Fruit fly (Drosophila melanogaster) whole organism, prepupa: ENCODE results near the gene CG13760.

Source experiments
- CG10669 ChIP-seq: fragments of 200-800 bp; sonication (Bioruptor generic); optimal IDR thresholded peaks from 3 replicates; lab custom pipeline; 2018; ENCODE audit warnings: missing biosample characterization, mild to moderate bottlenecking, missing genetic modification characterization, moderate library complexity
- CG11762 ChIP-seq: fragments of 200-800 bp; sonication (Bioruptor generic); optimal IDR thresholded peaks from 3 replicates; lab custom pipeline; 2016; ENCODE audit warnings: missing biosample characterization, missing genetic modification characterization; ENCODE audit not compliant: insufficient read depth
- CG1621 ChIP-seq: fragments of 200-800 bp; sonication (Bioruptor generic); optimal IDR thresholded peaks from 3 replicates; lab custom pipeline; 2018; ENCODE audit warnings: missing biosample characterization, mild to moderate bottlenecking, missing genetic modification characterization
- CG16779 ChIP-seq: fragments of 200-800 bp; sonication (Bioruptor generic); optimal IDR thresholded peaks from 3 replicates; lab custom pipeline; 2017; ENCODE audit warnings: missing biosample characterization, mild to moderate bottlenecking, missing genetic modification characterization
- CG3032 ChIP-seq: fragments of 200-800 bp; optimal IDR thresholded peaks from 2 replicates; lab custom pipeline; 2019; ENCODE audit warnings: missing biosample characterization, mild to moderate bottlenecking, missing genetic modification characterization, moderate library complexity
- CG32006 ChIP-seq: fragments of 200-800 bp; sonication (Bioruptor generic); optimal IDR thresholded peaks from 3 replicates; lab custom pipeline; 2017; ENCODE audit warnings: missing biosample characterization, mild to moderate bottlenecking, missing genetic modification characterization
- CG3919 ChIP-seq: fragments of 200-800 bp; sonication (Bioruptor generic); optimal IDR thresholded peaks from 3 replicates; lab custom pipeline; 2016; ENCODE audit warnings: missing biosample characterization, missing genetic modification characterization
- CG4318 ChIP-seq: fragments of 200-800 bp; sonication (Bioruptor generic); optimal IDR thresholded peaks from 3 replicates; lab custom pipeline; 2017; ENCODE audit warnings: missing biosample characterization, mild to moderate bottlenecking, missing genetic modification characterization
- CG6792 ChIP-seq: fragments of 200-800 bp; sonication (Bioruptor generic); optimal IDR thresholded peaks from 3 replicates; lab custom pipeline; 2016; ENCODE audit warnings: missing biosample characterization, missing genetic modification characterization
- CG6808 ChIP-seq: fragments of 200-800 bp; sonication (Bioruptor generic); optimal IDR thresholded peaks from 3 replicates; lab custom pipeline; 2017; ENCODE audit warnings: missing biosample characterization, missing genetic modification characterization, mild to moderate bottlenecking, moderate library complexity, missing genetic modification reagents
- CG6854 ChIP-seq: fragments of 200-800 bp; sonication (Bioruptor generic); optimal IDR thresholded peaks from 2 replicates; lab custom pipeline; 2017; ENCODE audit warnings: missing biosample characterization, mild to moderate bottlenecking, missing genetic modification characterization
- CG7368 ChIP-seq: fragments of 200-800 bp; sonication (Bioruptor generic); optimal IDR thresholded peaks from 3 replicates; lab custom pipeline; 2016; ENCODE audit warnings: missing biosample characterization, missing genetic modification characterization
- CG8119 ChIP-seq: fragments of 200-800 bp; sonication (Bioruptor generic); IDR thresholded peaks from 3 replicates; pipeline ENCODE4 v1.3.6; 2022; ENCODE audit warnings: missing biosample characterization, missing genetic modification characterization
- CG8319 ChIP-seq: fragments of 200-800 bp; sonication (Bioruptor generic); optimal IDR thresholded peaks from 3 replicates; lab custom pipeline; 2016; ENCODE audit warnings: missing biosample characterization, missing genetic modification characterization
- CG9139 ChIP-seq: fragments of 200-800 bp; sonication (Bioruptor generic); optimal IDR thresholded peaks from 3 replicates; lab custom pipeline; 2017; ENCODE audit warnings: missing biosample characterization, mild to moderate bottlenecking, missing genetic modification characterization
- Eip75B ChIP-seq: fragments of 200-800 bp; sonication (Bioruptor generic); optimal IDR thresholded peaks from 3 replicates; lab custom pipeline; 2016; ENCODE audit warnings: missing biosample characterization, missing genetic modification characterization
- Ets21C ChIP-seq: fragments of 200-800 bp; sonication (Bioruptor generic); optimal IDR thresholded peaks from 3 replicates; lab custom pipeline; 2016; ENCODE audit warnings: missing biosample characterization, missing genetic modification characterization
- Ets96B ChIP-seq: fragments of 200-800 bp; optimal IDR thresholded peaks from 2 replicates; lab custom pipeline; 2019; ENCODE audit warnings: missing biosample characterization, mild to moderate bottlenecking, missing genetic modification characterization, moderate library complexity
- Gug ChIP-seq: fragments of 200-800 bp; sonication (Bioruptor generic); IDR thresholded peaks from 2 replicates; pipeline ENCODE4 v1.3.6; 2022; ENCODE audit warnings: missing biosample characterization, missing genetic modification characterization
- Hr38 ChIP-seq: sonication (Bioruptor generic); optimal IDR thresholded peaks from 2 replicates; lab custom pipeline; 2016; ENCODE audit warnings: missing biosample characterization, missing genetic modification characterization
- Hr39 ChIP-seq: fragments of 200-800 bp; sonication (Bioruptor generic); optimal IDR thresholded peaks from 2 replicates; lab custom pipeline; 2016; ENCODE audit warnings: missing biosample characterization, missing genetic modification characterization
- Lpt ChIP-seq: fragments of 200-800 bp; sonication (Bioruptor generic); optimal IDR thresholded peaks from 3 replicates; lab custom pipeline; 2016; ENCODE audit warnings: missing biosample characterization, missing genetic modification characterization
- Smox ChIP-seq: fragments of 200-800 bp; sonication (Bioruptor generic); optimal IDR thresholded peaks from 3 replicates; lab custom pipeline; 2016; ENCODE audit warnings: missing biosample characterization, missing genetic modification characterization
- Sox14 ChIP-seq: fragments of 200-800 bp; sonication (Bioruptor generic); optimal IDR thresholded peaks from 3 replicates; lab custom pipeline; 2016; ENCODE audit warnings: missing biosample characterization, missing genetic modification characterization
- Sox15 ChIP-seq: fragments of 200-800 bp; sonication (Bioruptor generic); optimal IDR thresholded peaks from 3 replicates; lab custom pipeline; 2016; ENCODE audit warnings: missing biosample characterization, missing genetic modification characterization
- acj6 ChIP-seq: fragments of 200-800 bp; sonication (Bioruptor generic); optimal IDR thresholded peaks from 3 replicates; lab custom pipeline; 2016; ENCODE audit warnings: missing biosample characterization, missing genetic modification characterization
- cyc ChIP-seq: fragments of 200-800 bp; sonication (Bioruptor generic); optimal IDR thresholded peaks from 3 replicates; lab custom pipeline; 2016; ENCODE audit warnings: missing biosample characterization, missing genetic modification characterization
- dac ChIP-seq: fragments of 200-800 bp; sonication (Bioruptor generic); optimal IDR thresholded peaks from 2 replicates; lab custom pipeline; 2017; ENCODE audit warnings: missing biosample characterization, mild to moderate bottlenecking, missing genetic modification characterization
- esn ChIP-seq: fragments of 200-800 bp; sonication (Bioruptor generic); optimal IDR thresholded peaks from 2 replicates; lab custom pipeline; 2016; ENCODE audit warnings: missing biosample characterization, mild to moderate bottlenecking, missing genetic modification characterization, moderate library complexity
- fd59A ChIP-seq: fragments of 200-800 bp; sonication (Bioruptor generic); optimal IDR thresholded peaks from 2 replicates; lab custom pipeline; 2017; ENCODE audit warnings: missing biosample characterization, mild to moderate bottlenecking, missing genetic modification characterization, missing genetic modification reagents
- fd85E ChIP-seq: fragments of 200-800 bp; sonication (Bioruptor generic); optimal IDR thresholded peaks from 3 replicates; lab custom pipeline; 2016; ENCODE audit warnings: missing biosample characterization, missing genetic modification characterization
- fkh ChIP-seq: fragments of 200-800 bp; sonication (Bioruptor generic); optimal IDR thresholded peaks from 3 replicates; lab custom pipeline; 2017; ENCODE audit warnings: missing biosample characterization, mild to moderate bottlenecking, missing genetic modification characterization, moderate library complexity
- lz ChIP-seq: fragments of 200-800 bp; sonication (Bioruptor generic); optimal IDR thresholded peaks from 3 replicates; lab custom pipeline; 2016; ENCODE audit warnings: missing biosample characterization, missing genetic modification characterization
- net ChIP-seq: fragments of 200-800 bp; sonication (Bioruptor generic); optimal IDR thresholded peaks from 3 replicates; lab custom pipeline; 2016; ENCODE audit warnings: missing biosample characterization, missing genetic modification characterization
- pdm3 ChIP-seq: fragments of 200-800 bp; sonication (Bioruptor generic); optimal IDR thresholded peaks from 3 replicates; lab custom pipeline; 2016; ENCODE audit warnings: missing biosample characterization, missing genetic modification characterization
- salr ChIP-seq, 2 experiments: fragments of 200-800 bp; sonication (Bioruptor generic); optimal IDR thresholded peaks; 3 replicates each; lab custom pipeline; 2016 to 2018; ENCODE audit warnings: missing biosample characterization in 2 of 2, missing genetic modification characterization in 2 of 2, mild to moderate bottlenecking in 1 of 2
- spab ChIP-seq: fragments of 200-800 bp; sonication (Bioruptor generic); optimal IDR thresholded peaks from 2 replicates; lab custom pipeline; 2017; ENCODE audit warnings: missing biosample characterization, mild to moderate bottlenecking, missing genetic modification characterization, missing genetic modification reagents
- ss ChIP-seq, 2 experiments: fragments of 200-800 bp; sonication (Bioruptor generic); optimal IDR thresholded peaks; 2 replicates in 1 of 2; 3 replicates in 1 of 2; lab custom pipeline; 2017 to 2018; ENCODE audit warnings: mild to moderate bottlenecking in 2 of 2, missing biosample characterization in 2 of 2, missing genetic modification characterization in 2 of 2, moderate library complexity in 1 of 2
- svp ChIP-seq: fragments of 200-800 bp; sonication (Bioruptor generic); peaks from one replicate; lab custom pipeline; 2016; ENCODE audit warnings: missing biosample characterization, missing genetic modification characterization
- topi ChIP-seq: fragments of 200-800 bp; sonication (Bioruptor generic); optimal IDR thresholded peaks from 3 replicates; lab custom pipeline; 2016; ENCODE audit warnings: missing biosample characterization, missing genetic modification characterization

CG13760 gene

DNA sequence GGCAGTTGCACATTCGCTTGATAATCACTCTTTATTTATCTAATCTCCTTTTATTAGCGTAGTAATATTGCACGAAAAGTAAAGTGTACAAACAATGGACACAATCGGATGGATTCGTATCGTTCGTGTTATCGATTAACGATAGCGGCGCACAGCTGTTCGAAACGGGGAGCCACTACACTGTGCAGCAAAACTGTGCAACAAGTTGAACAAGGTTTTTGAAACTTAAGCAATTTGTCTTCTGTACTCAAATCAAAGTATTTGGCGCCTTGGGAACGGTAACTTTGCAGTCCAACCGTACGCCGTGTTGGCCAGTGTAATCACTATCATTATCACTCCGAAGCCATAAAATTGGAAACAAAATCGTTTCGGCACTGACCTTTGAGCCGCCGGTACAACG lies 34.2 kb upstream of the CG13760 start, which contains the start of the genes Tsp3A and Seipin (continued):
- TF ChIP-seq CG8319 (GFP tag; lab: Kevin White, UChicago) (peak; percentile 71), Eip75B (peak; percentile 82), CG3032 (tag; lab: Kevin White, UChicago) (peak; percentile 68), CG8119 (GFP tag; lab: Robert Waterston, UW) (peak; percentile 75; the same call in 2 of the 3 replicates), CG1621 (tag; lab: Kevin White, UChicago) (peak; percentile 82), ss (GFP tag; optimal IDR thresholded peaks at IDR 0.05; lab: Kevin White, UChicago) (peak; percentile 85 to 88), net (GFP tag; lab: Kevin White, UChicago) (peak; percentile 88), topi (GFP tag; lab: Kevin White, UChicago) (peak; percentile 88), CG11762 (GFP tag; lab: Kevin White, UChicago) (peak; percentile 75), CG6792 (GFP tag; lab: Kevin White, UChicago) (peak; percentile 81), Sox15 (GFP tag; lab: Kevin White, UChicago) (peak; percentile 60), CG6808 (GFP tag; lab: Kevin White, UChicago) (peak; percentile 82), Hr39 (GFP tag; lab: Kevin White, UChicago) (peak; percentile 81), cyc (GFP tag; lab: Kevin White, UChicago) (peak; percentile 81), acj6 (GFP tag; lab: Kevin White, UChicago) (no peak), lz (GFP tag; lab: Kevin White, UChicago) (peak; percentile 84), Sox14 (GFP tag; lab: Kevin White, UChicago) (peak; percentile 90), Lpt (peak; percentile 74), Ets21C (GFP tag; lab: Kevin White, UChicago) (peak; percentile 71), fd85E (GFP tag; lab: Kevin White, UChicago) (peak; percentile 45), CG6854 (GFP tag; lab: Kevin White, UChicago) (peak; percentile 85), CG10669 (GFP tag; lab: Kevin White, UChicago) (peak; percentile 80), fkh (GFP tag; lab: Kevin White, UChicago) (no peak), pdm3 (GFP tag; lab: Kevin White, UChicago) (no peak), CG3919 (GFP tag; lab: Kevin White, UChicago) (peak; percentile 87), CG4318 (GFP tag; lab: Kevin White, UChicago) (no peak), CG32006 (GFP tag; lab: Kevin White, UChicago) (peak; percentile 79), CG9139 (GFP tag; lab: Kevin White, UChicago) (peak; percentile 86), spab (GFP tag; lab: Kevin White, UChicago) (peak; percentile 76), Gug (peak; percentile 74), CG16779 (tag; lab: Kevin White, UChicago) (peak; percentile 87), svp (GFP tag; lab: Kevin White, UChicago) (peak; percentile 98), salr (GFP tag; optimal IDR thresholded peaks at IDR 0.05; lab: Kevin White, UChicago) (peak in 1 of 2 experiments; percentile 70), Smox (GFP tag; lab: Kevin White, UChicago) (peak; percentile 82), Ets96B (tag; lab: Kevin White, UChicago) (peak; percentile 77), fd59A (GFP tag; lab: Kevin White, UChicago) (peak; percentile 45)

DNA sequence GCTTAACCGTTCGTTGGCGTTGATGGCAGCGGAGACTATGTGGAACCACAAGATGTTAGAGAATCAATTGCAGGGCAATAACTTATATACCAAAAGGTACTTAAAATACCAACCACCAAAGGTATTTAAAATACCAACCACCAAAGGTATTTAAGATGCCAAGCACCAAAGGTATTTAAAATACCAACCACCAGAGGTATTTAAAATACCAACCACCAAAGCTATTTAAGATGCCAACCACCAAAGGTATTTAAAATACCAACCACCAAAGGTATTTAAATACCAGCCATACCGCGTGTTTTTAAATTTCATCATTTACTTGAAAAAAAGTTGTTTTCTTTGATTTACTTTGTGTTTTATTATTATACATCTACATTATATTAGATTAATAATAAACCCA lies 31.9 kb upstream of the CG13760 start:
- TF ChIP-seq CG8319 (GFP tag; lab: Kevin White, UChicago) (no peak), topi (GFP tag; lab: Kevin White, UChicago) (no peak), CG3032 (tag; lab: Kevin White, UChicago) (no peak), CG7368 (GFP tag; lab: Kevin White, UChicago) (no peak), Ets96B (tag; lab: Kevin White, UChicago) (no peak), salr (GFP tag; optimal IDR thresholded peaks at IDR 0.05; lab: Kevin White, UChicago) (no peak), Hr38 (no peak), dac (GFP tag; lab: Kevin White, UChicago) (no peak), esn (GFP tag; lab: Kevin White, UChicago) (no peak)
